Fruit fly (Drosophila melanogaster): ENCODE data around the gene ng4.
"Not testable (repeated sequence)": the region's sequence is repeated elsewhere in the genome, so short reads cannot be mapped to it uniquely, and the experiment has no call there.

The ng4 gene

DNA sequence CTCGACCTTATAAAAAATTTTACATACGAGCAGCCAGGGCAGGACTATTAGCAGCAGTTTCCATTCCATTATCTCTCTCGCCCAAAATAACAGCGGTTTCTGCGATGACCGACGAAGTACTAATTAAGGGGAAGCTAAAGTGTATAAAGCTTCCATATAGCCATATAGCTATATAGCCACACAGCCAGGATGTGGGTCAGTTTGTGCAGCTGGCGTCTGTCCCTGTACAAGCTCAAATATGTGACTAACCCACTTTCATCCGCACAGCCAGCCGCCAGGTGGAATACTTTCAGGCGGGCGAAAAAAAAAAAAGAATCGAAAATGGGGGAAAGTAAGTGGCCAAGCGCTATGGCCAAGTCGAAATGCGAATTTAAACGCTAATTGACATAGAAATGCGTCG is at the start of gene ng4:
Gene ng4, minus strand, starts transcription at position 101 of the 400 bp plus-strand sequence.
- TF ChIP-seq CG8478 (optimal IDR thresholded peaks at IDR 0.05) (no peak), CTCF (optimal IDR thresholded peaks at IDR 0.05) (no peak)

DNA sequence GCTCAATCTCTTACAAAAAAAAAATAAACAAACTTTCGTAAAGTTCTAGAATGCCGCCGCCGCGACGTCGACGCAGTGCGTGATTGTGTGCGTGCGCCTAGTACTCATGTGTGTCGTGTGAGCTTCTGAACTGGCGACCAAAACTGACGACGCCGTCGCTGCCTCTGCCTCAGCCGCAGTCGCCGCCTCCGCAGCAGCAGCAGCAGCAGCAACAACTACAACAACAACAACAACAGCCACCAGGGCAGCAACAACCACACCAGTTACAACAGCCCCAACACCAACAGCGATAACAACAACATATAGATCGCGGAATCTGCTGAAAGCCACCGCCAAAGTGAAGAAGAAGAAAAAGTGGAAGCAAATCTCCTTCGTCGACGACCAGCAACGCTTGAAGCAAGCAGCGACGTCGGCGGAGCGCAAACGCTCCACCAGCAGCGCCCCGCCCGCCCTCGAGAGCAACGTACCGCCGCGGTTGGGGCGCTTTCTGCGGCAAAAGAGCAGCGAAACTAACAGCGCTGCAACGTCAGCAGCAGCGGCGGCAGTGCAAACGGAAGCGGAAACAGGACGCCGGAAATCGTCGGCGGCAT is 47.1 kb upstream of the ng4 start:
- no peak for TF ChIP-seq CG8478 (optimal IDR thresholded peaks at IDR 0.05)
- no peak for TF ChIP-seq CTCF (optimal IDR thresholded peaks at IDR 0.05)

DNA sequence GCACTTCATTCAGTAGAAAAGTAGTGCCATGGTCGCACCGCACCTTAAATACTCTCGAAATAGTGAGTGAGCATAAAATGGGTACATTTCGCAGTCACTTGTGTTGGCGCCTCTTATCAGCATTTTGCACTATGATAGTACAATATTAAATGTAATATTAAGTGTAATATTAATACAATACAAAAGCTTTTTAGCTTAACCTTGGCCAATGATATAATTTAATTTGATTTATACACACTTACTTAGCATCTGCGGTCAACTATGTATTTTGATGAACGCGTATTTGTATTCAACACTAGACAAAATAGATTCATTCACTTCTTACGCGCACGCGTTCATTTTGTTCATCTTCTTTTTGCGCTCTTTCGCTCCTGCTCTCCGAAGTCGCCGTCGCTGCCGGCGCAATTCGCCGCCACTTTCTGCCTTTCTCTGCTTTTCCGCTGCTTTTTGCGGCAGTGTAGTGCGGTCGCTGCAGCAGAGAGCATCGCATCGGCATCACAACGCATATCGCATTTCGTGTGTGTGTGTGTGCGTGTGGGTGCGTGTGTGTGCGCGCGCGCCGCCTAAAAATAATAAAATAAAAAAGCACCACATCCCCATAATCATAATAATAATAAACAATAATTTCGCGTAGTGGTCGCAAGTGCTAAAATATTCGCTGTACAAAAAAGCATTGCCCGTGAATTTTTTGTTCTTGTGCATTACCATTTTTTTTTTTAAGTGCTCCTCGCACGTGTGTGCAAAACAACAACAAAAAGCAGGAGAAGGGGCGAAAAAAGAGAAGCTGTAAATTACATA is 45.1 kb upstream of the ng4 start:
- TF ChIP-seq CG8478 (optimal IDR thresholded peaks at IDR 0.05) (no peak), CTCF (optimal IDR thresholded peaks at IDR 0.05) (no peak)

- TF ChIP-seq CG8478 (optimal IDR thresholded peaks at IDR 0.05) (no peak), CTCF (optimal IDR thresholded peaks at IDR 0.05) (no peak)
Measured at dm6 chrX:3288247-3288838, 44.3 kb upstream of the ng4 start.

dm6 chrX:3281958-3282357 is 37.9 kb upstream of the ng4 start:
- TF ChIP-seq CG8478 (optimal IDR thresholded peaks at IDR 0.05) (no peak), CTCF (optimal IDR thresholded peaks at IDR 0.05) (no peak)

dm6 chrX:3273557-3273956 is 29.5 kb upstream of the ng4 start:
- no peak for TF ChIP-seq CG8478 (optimal IDR thresholded peaks at IDR 0.05)
- no peak for TF ChIP-seq CTCF (optimal IDR thresholded peaks at IDR 0.05)

dm6 chrX:3265828-3266227 is 21.8 kb upstream of the ng4 start:
- no peak for TF ChIP-seq CG8478 (optimal IDR thresholded peaks at IDR 0.05)
- TF ChIP-seq CTCF (optimal IDR thresholded peaks at IDR 0.05), result no peak

dm6 chrX:3260536-3260935 is 16.5 kb upstream of the ng4 start:
- no peak for TF ChIP-seq CG8478 (optimal IDR thresholded peaks at IDR 0.05)
- TF ChIP-seq CTCF (optimal IDR thresholded peaks at IDR 0.05), result no peak

DNA sequence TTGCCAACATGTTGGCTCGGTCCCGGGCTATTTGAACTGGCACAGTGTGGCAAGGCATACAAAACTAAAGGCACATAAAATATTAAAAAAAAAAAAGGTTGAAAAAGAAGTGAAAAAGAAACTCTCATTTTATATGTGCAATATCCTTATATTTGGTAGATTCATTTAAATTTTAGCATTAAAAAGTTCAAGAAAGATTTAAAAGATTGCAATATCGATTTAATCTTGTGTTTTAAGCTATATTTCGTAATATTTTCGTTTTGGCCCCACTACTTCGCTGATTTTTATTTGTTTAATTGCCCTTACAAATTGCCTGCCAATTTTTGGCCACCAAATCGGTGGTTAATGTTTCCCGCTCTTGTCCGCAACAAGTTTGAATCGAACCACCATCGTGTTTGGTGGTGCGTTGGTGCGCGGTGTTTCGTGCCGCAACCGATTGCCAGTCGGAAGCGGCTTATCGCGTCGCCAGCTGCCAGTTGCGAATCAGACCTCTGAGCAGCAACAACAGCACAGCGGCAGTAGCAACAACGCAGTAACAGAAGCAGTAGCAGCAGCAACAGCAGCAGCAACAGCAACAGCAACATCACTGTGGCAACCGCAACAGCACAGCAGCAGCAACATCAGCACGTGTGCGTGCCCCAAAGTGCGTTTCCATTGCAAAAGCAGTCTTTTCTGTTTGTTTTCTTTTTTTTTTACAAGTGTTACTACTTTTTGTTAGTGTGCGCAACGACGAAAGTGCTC is 11.7 kb upstream of the ng4 start:
- no peak for TF ChIP-seq CTCF (optimal IDR thresholded peaks at IDR 0.05)
- TF ChIP-seq CG8478 (optimal IDR thresholded peaks at IDR 0.05), result no peak

DNA sequence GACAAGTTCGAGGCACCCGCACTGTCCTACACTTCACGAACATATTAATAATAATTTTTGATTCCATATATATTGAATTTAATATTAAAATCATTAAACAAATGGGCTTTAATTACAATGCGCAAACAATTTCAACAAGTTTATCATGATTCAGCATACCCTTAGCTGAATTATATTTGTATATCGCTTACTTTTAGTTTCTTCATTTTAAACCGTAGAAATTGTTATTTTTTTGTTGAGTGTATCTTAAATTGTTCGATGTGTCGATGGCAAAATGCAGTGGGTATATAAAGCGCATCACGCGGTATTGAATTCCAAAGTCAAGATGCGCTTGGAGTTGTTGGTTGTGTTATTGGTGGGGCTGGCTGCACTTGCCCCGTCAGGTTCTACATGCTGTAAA is 5.8 kb upstream of the ng4 start, which contains the start of gene Sgs4:
Gene Sgs4, plus strand, starts transcription at position 301 of the 400 bp plus-strand sequence.
- no peak for TF ChIP-seq CTCF (optimal IDR thresholded peaks at IDR 0.05)
- TF ChIP-seq CG8478 (optimal IDR thresholded peaks at IDR 0.05), result no peak

dm6 chrX:3249189-3249588 is 5.2 kb upstream of the ng4 start, which contains the start of gene Pig1:
Gene Pig1, minus strand, starts transcription at chrX:3249289.
- TF ChIP-seq CTCF (optimal IDR thresholded peaks at IDR 0.05) (no peak), CG8478 (optimal IDR thresholded peaks at IDR 0.05) (no peak)

dm6 chrX:3241984-3242462 is 2.0 kb downstream of the ng4 start, which contains the start of the genes ng3 and ng1:
Gene ng3, minus strand, starts transcription at chrX:3242084.
Gene ng1, plus strand, starts transcription at chrX:3242412.
- TF ChIP-seq CG8478 (optimal IDR thresholded peaks at IDR 0.05) (no peak), CTCF (optimal IDR thresholded peaks at IDR 0.05) (no peak)

- TF ChIP-seq CTCF, CG8478 (optimal IDR thresholded peaks at IDR 0.05): not testable (repeated sequence)
Measured at dm6 chrX:3240471-3240870, 3.5 kb downstream of the ng4 start, which contains the start of gene ng2. Gene ng2, minus strand, starts transcription at chrX:3240571.

- TF ChIP-seq CG8478 (optimal IDR thresholded peaks at IDR 0.05), result no peak
- no peak for TF ChIP-seq CTCF (optimal IDR thresholded peaks at IDR 0.05)
Measured at dm6 chrX:3236586-3236985, 7.4 kb downstream of the ng4 start, which contains the start of gene CG14265. Gene CG14265, minus strand, starts transcription at chrX:3236686.

DNA sequence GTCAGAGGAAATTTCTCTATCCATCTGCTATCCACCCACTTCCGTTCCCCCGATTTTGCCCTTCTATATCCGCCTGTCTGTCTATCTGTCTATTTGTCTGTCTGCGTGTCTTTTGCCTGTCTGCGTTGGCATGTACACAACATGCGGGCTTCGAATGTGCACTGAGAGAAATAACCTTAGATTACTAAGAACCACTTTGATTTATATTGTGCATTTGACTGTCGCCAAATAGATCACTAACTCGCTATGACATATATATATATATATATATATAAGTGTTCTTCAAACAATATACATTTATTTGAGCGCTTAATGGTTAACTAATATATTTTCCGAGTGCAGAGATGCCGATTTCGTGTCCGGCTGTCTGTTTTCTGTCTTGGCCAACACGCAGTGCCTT is 10.3 kb downstream of the ng4 start:
- no peak for TF ChIP-seq CG8478 (optimal IDR thresholded peaks at IDR 0.05)
- TF ChIP-seq CTCF (optimal IDR thresholded peaks at IDR 0.05), result no peak
